Worm (Caenorhabditis elegans): ENCODE results near the gene ints-11.

The ints-11 gene

ce11 chrII:8104998-8105397 lies 38.3 kb downstream of the ints-11 start, which contains the start of gene sfxn-5 (continued):
- TF ChIP-seq tlp-1 (tag; optimal IDR thresholded peaks at IDR 0.05) (no peak), ceh-82 (tag; optimal IDR thresholded peaks at IDR 0.05) (no peak), xbp-1 (tag; optimal IDR thresholded peaks at IDR 0.05) (no peak), efl-1 (optimal IDR thresholded peaks at IDR 0.05) (peak in 1 of 2 experiments; percentile 25), efl-1 (GFP tag; optimal IDR thresholded peaks at IDR 0.05 in 1 of 2) (peak in 1 of 2 experiments; percentile 1), dpl-1 (GFP tag; optimal IDR thresholded peaks at IDR 0.05) (peak in 2 of 3 experiments; percentile 5 to 32), pag-3 (tag; optimal IDR thresholded peaks at IDR 0.05; ENCODE audit: borderline replicate concordance, insufficient read depth) (peak; percentile 34)

DNA sequence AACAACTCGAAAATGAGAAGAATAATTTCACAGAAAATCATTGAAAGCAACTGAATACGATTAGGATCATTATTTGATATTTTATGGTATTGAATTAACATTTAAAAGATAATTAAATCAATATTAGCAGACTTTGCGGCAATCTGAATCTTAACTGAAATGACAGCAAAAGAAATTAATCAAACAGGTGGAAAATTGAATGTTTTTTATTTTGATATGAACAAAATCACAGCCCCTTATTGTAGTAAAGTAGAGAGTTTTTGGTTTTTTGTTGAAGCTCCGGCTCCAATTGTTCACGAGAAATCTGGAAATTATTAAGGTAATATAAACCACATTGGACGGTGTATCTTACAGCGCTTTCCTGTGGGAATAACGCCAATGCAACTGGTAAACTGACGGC lies 41.2 kb downstream of the ints-11 start, which contains the start of gene sre-2:
sre-2 (minus strand) TSS at position 101 of the 400 bp plus-strand sequence.
- TF ChIP-seq mep-1 (tag; optimal IDR thresholded peaks at IDR 0.05) = no peak

- TF ChIP-seq nhr-12 (tag; optimal IDR thresholded peaks at IDR 0.05) (no peak), efl-1 (optimal IDR thresholded peaks at IDR 0.05) (no peak), efl-1 (GFP tag; optimal IDR thresholded peaks at IDR 0.05 in 1 of 2) (peak in 1 of 2 experiments; percentile 92), efl-3 (GFP tag; optimal IDR thresholded peaks at IDR 0.05) (no peak), nhr-85 (tag) (peak; percentile 84), lin-14 (GFP tag; optimal IDR thresholded peaks at IDR 0.05) (peak; percentile 76), nhr-20 (tag; optimal IDR thresholded peaks at IDR 0.05) (peak; percentile 9), nhr-11 (tag; optimal IDR thresholded peaks at IDR 0.05) (no peak), lin-35 (GFP tag; optimal IDR thresholded peaks at IDR 0.05) (peak in 1 of 2 experiments; percentile 27), snu-23 (GFP tag; optimal IDR thresholded peaks at IDR 0.05) (peak; percentile 51), mep-1 (tag; optimal IDR thresholded peaks at IDR 0.05) (peak; percentile 53), nhr-47 (tag; optimal IDR thresholded peaks at IDR 0.05) (no peak), pqm-1 (tag; optimal IDR thresholded peaks at IDR 0.05) (no peak), nhr-71 (tag; optimal IDR thresholded peaks at IDR 0.05) (peak; percentile 35), vab-15 (tag; optimal IDR thresholded peaks at IDR 0.05) (no peak), elt-3 (tag; optimal IDR thresholded peaks at IDR 0.05) (peak in 1 of 6 experiments; percentile 3), dpl-1 (GFP tag; optimal IDR thresholded peaks at IDR 0.05) (peak in 1 of 3 experiments; percentile 0), irx-1 (tag; optimal IDR thresholded peaks at IDR 0.05) (no peak), unc-98 (GFP tag; IDR thresholded peaks at IDR 0.05) (no peak), blmp-1 (tag; optimal IDR thresholded peaks at IDR 0.05) (peak; percentile 93), Y116A8C.19 (tag; optimal IDR thresholded peaks at IDR 0.05; ENCODE audit: borderline replicate concordance) (no peak)
These were observed 44.0 kb downstream of the ints-11 start for ce11 chrII:8099212-8099784.

- no peak for TF ChIP-seq sptf-1 (tag; optimal IDR thresholded peaks at IDR 0.05)
- no peak for TF ChIP-seq irx-1 (tag; optimal IDR thresholded peaks at IDR 0.05)
- TF ChIP-seq blmp-1 (tag; optimal IDR thresholded peaks at IDR 0.05) = peak; percentile 58
- TF ChIP-seq ceh-88 (GFP tag; IDR thresholded peaks at IDR 0.05) = no peak
- TF ChIP-seq unc-62 (GFP tag; optimal IDR thresholded peaks at IDR 0.05) = no peak
- TF ChIP-seq xbp-1 (tag; optimal IDR thresholded peaks at IDR 0.05) = no peak
- TF ChIP-seq ztf-11 (tag; optimal IDR thresholded peaks at IDR 0.05) = no peak
- no peak for TF ChIP-seq pax-3 (tag; optimal IDR thresholded peaks at IDR 0.05)
These were observed 49.4 kb downstream of the ints-11 start for ce11 chrII:8093914-8094313.

- TF ChIP-seq egl-13 (tag; optimal IDR thresholded peaks at IDR 0.05) (no peak), mef-2 (tag; optimal IDR thresholded peaks at IDR 0.05) (no peak), dsc-1 (tag; optimal IDR thresholded peaks at IDR 0.05) (no peak), mab-9 (GFP tag; IDR thresholded peaks at IDR 0.05) (no peak), unc-30 (tag; optimal IDR thresholded peaks at IDR 0.05) (no peak), lsy-2 (tag; optimal IDR thresholded peaks at IDR 0.05) (no peak), C34B4.2 (tag; optimal IDR thresholded peaks at IDR 0.05) (no peak), unc-62 (GFP tag; optimal IDR thresholded peaks at IDR 0.05) (no peak), lin-13 (GFP tag; optimal IDR thresholded peaks at IDR 0.05) (no peak), mep-1 (tag; optimal IDR thresholded peaks at IDR 0.05) (no peak)
These were observed 50.0 kb downstream of the ints-11 start for ce11 chrII:8093283-8093682.

All from whole organism, L1 larva.